Worm (Caenorhabditis elegans) whole organism, L3 larva: ENCODE measurements around the gene crls-1.

ENCODE experiments used
- daf-12 ChIP-seq: fragments of 150-350 bp; optimal IDR thresholded peaks from 2 replicates; lab custom pipeline; 2014; ENCODE audit warnings: missing biosample characterization, missing genetic modification reagents, missing genetic modification characterization
- hmg-11 ChIP-seq: sonication (generic microtip); optimal IDR thresholded peaks from 2 replicates; lab custom pipeline; 2016; ENCODE audit warnings: missing genetic modification characterization, missing compliant biosample characterization
- nfya-1 ChIP-seq: sonication (generic microtip); optimal IDR thresholded peaks from 2 replicates; lab custom pipeline; 2017; ENCODE audit warnings: missing genetic modification characterization, mild to moderate bottlenecking, missing compliant biosample characterization, antibody characterized with exemption, moderate library complexity; ENCODE audit not compliant: insufficient read depth
- nhr-11 ChIP-seq: fragments of 150-350 bp; optimal IDR thresholded peaks from 2 replicates; lab custom pipeline; 2014; ENCODE audit warnings: missing biosample characterization, missing genetic modification characterization
- nhr-12 ChIP-seq: fragments of 150-350 bp; optimal IDR thresholded peaks from 2 replicates; lab custom pipeline; 2014; ENCODE audit warnings: missing biosample characterization, missing genetic modification characterization
- nhr-28 ChIP-seq: fragments of 150-350 bp; optimal IDR thresholded peaks from 2 replicates; lab custom pipeline; 2014; ENCODE audit warnings: missing biosample characterization, missing genetic modification characterization
- nhr-67 ChIP-seq: fragments of 150-350 bp; optimal IDR thresholded peaks from 2 replicates; lab custom pipeline; 2014; ENCODE audit warnings: missing biosample characterization, missing genetic modification characterization
- nhr-76 ChIP-seq: fragments of 150-350 bp; sonication (generic microtip); optimal IDR thresholded peaks from 5 replicates; lab custom pipeline; 2014; ENCODE audit warnings: missing biosample characterization, missing genetic modification characterization
- pha-4 ChIP-seq: fragments of 150-350 bp; optimal IDR thresholded peaks from 2 replicates; lab custom pipeline; 2014; ENCODE audit warnings: missing biosample characterization, missing genetic modification reagents, missing genetic modification characterization
- pqm-1 ChIP-seq: fragments of 150-350 bp; optimal IDR thresholded peaks from 2 replicates; lab custom pipeline; 2017; ENCODE audit warnings: missing biosample characterization, missing genetic modification characterization, inconsistent platforms
- sea-2 ChIP-seq: fragments of 150-350 bp; sonication (generic microtip); optimal IDR thresholded peaks from 4 replicates; lab custom pipeline; 2014; ENCODE audit warnings: missing biosample characterization, missing genetic modification reagents, missing genetic modification characterization
- unc-39 ChIP-seq: sonication (generic microtip); optimal IDR thresholded peaks from 4 replicates; lab custom pipeline; 2017; ENCODE audit warnings: missing biosample characterization, missing genetic modification characterization
- zag-1 ChIP-seq: fragments of 150-350 bp; optimal IDR thresholded peaks from 2 replicates; lab custom pipeline; 2014; ENCODE audit warnings: missing biosample characterization, missing genetic modification characterization

crls-1 gene

ce11 chrIII:861819-862356 is 47.8 kb downstream of the crls-1 start, which contains the start of gene arx-4:
Gene arx-4 (plus strand): TSS chrIII:862306.
- TF ChIP-seq nfya-1 (tag; lab: Kevin White, UChicago) (no peak), pha-4 (tag; lab: Kevin White, UChicago) (peak; percentile 88), hmg-11 (tag; lab: Kevin White, UChicago) (peak; percentile 10), nhr-67 (tag; lab: Kevin White, UChicago) (no peak), nhr-28 (tag; lab: Kevin White, UChicago) (no peak)
- TF ChIP-seq, all 47 proteins: peak for 2

DNA sequence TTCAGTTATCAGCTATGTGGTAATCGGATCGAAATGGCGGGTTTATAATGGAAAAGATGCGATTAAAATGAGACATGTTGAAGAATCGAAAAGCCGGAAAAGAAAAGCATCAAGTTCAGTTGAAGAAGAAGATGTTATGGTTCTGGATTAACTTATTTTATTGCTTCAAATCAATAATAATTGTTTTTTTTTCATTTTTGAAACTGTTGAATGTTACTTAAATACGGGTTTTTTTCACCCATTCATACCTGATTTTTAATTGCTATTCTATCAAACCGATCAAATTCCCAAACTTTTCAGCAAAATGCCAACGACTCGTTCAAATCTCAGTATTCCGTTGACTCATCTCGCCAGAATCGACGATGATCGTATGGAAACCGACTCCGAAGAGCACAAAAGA is 49.8 kb downstream of the crls-1 start, which contains the start of gene exos-4.2:
Gene exos-4.2 (plus strand): TSS at position 301 of the 400 bp plus-strand sequence.
- TF ChIP-seq nhr-12 (tag; lab: Kevin White, UChicago) (no peak), nhr-76 (tag; lab: Kevin White, UChicago) (no peak), daf-12 (tag; lab: Kevin White, UChicago) (no peak), nhr-11 (no peak), unc-39 (no peak), zag-1 (tag; lab: Kevin White, UChicago) (no peak), nhr-67 (tag; lab: Kevin White, UChicago) (no peak), pqm-1 (no peak), sea-2 (GFP tag; lab: Kevin White, UChicago) (no peak)
